Worm (Caenorhabditis elegans): ENCODE data around the gene K07C11.8.

DNA sequence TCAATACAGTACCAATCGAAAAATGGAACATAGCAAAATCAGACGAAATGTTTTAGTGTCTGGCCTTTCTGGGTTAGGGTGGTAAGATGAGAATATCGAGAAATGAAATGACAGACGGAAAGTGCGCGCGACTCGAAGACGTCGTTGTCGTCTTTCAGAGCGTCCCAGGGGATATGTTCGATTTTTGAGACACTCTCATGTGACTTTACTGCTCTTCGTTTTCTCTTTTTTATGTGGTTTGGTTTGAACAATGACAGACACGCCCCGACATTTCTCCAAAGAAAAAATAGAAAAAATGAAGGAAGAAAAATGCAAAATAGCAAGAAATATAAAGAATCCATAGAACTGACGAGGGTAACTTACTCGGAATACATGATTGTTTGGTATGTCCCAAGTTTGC lies 7.2 kb downstream of the K07C11.8 start:
- no peak for TF ChIP-seq W03F9.2 (tag; optimal IDR thresholded peaks at IDR 0.05)
- TF ChIP-seq dao-5 (tag; optimal IDR thresholded peaks at IDR 0.05), result no peak

Measured in whole organism, L4/young adult.